Worm (Caenorhabditis elegans) whole organism, L1 larva: ENCODE results near the gene C32A9.1.
A peak's percentile ranks its signal among the peaks of the same experiment; 100 is the strongest.

ENCODE experiments used
- C04F5.9 ChIP-seq: sonication (generic microtip); optimal IDR thresholded peaks from 2 replicates; lab custom pipeline; 2016; ENCODE audit warnings: missing genetic modification characterization, missing compliant biosample characterization
- C16A3.4 ChIP-seq: fragments of 150-350 bp; optimal IDR thresholded peaks from 2 replicates; lab custom pipeline; 2014; ENCODE audit warnings: missing biosample characterization, missing genetic modification characterization
- aha-1 ChIP-seq: fragments of 150-350 bp; optimal IDR thresholded peaks from 2 replicates; lab custom pipeline; 2014; ENCODE audit warnings: missing biosample characterization, missing genetic modification characterization
- aly-2 ChIP-seq: fragments of 150-350 bp; optimal IDR thresholded peaks from 2 replicates; lab custom pipeline; 2014; ENCODE audit warnings: missing biosample characterization, missing genetic modification characterization
- ama-1 ChIP-seq: fragments of 150-350 bp; optimal IDR thresholded peaks from 2 replicates; lab custom pipeline; 2014
- blmp-1 ChIP-seq: fragments of 150-350 bp; optimal IDR thresholded peaks from 2 replicates; lab custom pipeline; 2014; ENCODE audit warnings: missing biosample characterization, missing genetic modification characterization
- ceh-63 ChIP-seq: fragments of 200-800 bp; sonication (Bioruptor generic); optimal IDR thresholded peaks from 2 replicates; lab custom pipeline; 2018; ENCODE audit warnings: mild to moderate bottlenecking, missing genetic modification characterization, missing compliant biosample characterization
- ceh-90 ChIP-seq: sonication (generic microtip); optimal IDR thresholded peaks from 2 replicates; lab custom pipeline; 2016; ENCODE audit warnings: missing genetic modification characterization, missing compliant biosample characterization
- dpl-1 ChIP-seq, 3 experiments: fragments of 150-350 bp in 2 of 3; sonication (generic microtip) in 1 of 3; optimal IDR thresholded peaks; 2 replicates each; lab custom pipeline; 2014 to 2017; ENCODE audit warnings: missing biosample characterization in 3 of 3, missing genetic modification characterization in 3 of 3, missing genetic modification reagents in 3 of 3
- dsc-1 ChIP-seq: sonication (generic microtip); optimal IDR thresholded peaks from 2 replicates; lab custom pipeline; 2016; ENCODE audit warnings: mild to moderate bottlenecking, missing genetic modification characterization, missing compliant biosample characterization
- efl-1 ChIP-seq, 4 experiments: fragments of 150-350 bp; optimal IDR thresholded peaks in 3 of 4; peaks in 1 of 4; 1 replicate in 1 of 4; 2 replicates in 3 of 4; lab custom pipeline; 2014; ENCODE audit warnings: missing biosample characterization in 2 of 4, missing genetic modification characterization in 2 of 4, missing genetic modification reagents in 2 of 4
- efl-3 ChIP-seq: fragments of 200-800 bp; sonication (Bioruptor generic); optimal IDR thresholded peaks from 2 replicates; lab custom pipeline; 2018; ENCODE audit warnings: mild to moderate bottlenecking, missing genetic modification characterization, missing compliant biosample characterization
- elt-3 ChIP-seq, 6 experiments: fragments of 150-350 bp in 1 of 6; sonication (generic microtip); optimal IDR thresholded peaks; 2 replicates each; lab custom pipeline; 2017 to 2018; ENCODE audit warnings: missing biosample characterization in 6 of 6, missing genetic modification characterization in 6 of 6, inconsistent platforms in 1 of 6
- ets-5 ChIP-seq: fragments of 200-800 bp; sonication (Bioruptor generic); IDR thresholded peaks from 2 replicates; pipeline ENCODE4 v1.3.6; 2022; ENCODE audit warnings: missing genetic modification characterization, missing compliant biosample characterization
- fkh-8 ChIP-seq: sonication (generic microtip); optimal IDR thresholded peaks from 2 replicates; lab custom pipeline; 2016; ENCODE audit warnings: mild to moderate bottlenecking, missing genetic modification characterization, missing compliant biosample characterization
- hlh-17 ChIP-seq: fragments of 200-800 bp; sonication (Bioruptor generic); optimal IDR thresholded peaks from 2 replicates; lab custom pipeline; 2018; ENCODE audit warnings: missing genetic modification characterization, mild to moderate bottlenecking, missing compliant biosample characterization, moderate library complexity, borderline replicate concordance
- irx-1 ChIP-seq: sonication (generic microtip); optimal IDR thresholded peaks from 2 replicates; lab custom pipeline; 2016; ENCODE audit warnings: missing genetic modification characterization, missing compliant biosample characterization
- isw-1 ChIP-seq: fragments of 200-800 bp; sonication (Bioruptor generic); IDR thresholded peaks from 2 replicates; pipeline ENCODE4 v1.3.6; 2022; ENCODE audit warnings: missing genetic modification characterization, missing compliant biosample characterization
- jun-1 ChIP-seq: fragments of 150-350 bp; optimal IDR thresholded peaks from 2 replicates; lab custom pipeline; 2014; ENCODE audit warnings: missing biosample characterization, missing genetic modification reagents, missing genetic modification characterization
- lin-14 ChIP-seq: fragments of 200-800 bp; sonication (Bioruptor generic); optimal IDR thresholded peaks from 2 replicates; lab custom pipeline; 2018; ENCODE audit warnings: mild to moderate bottlenecking, missing genetic modification characterization, moderate library complexity, missing compliant biosample characterization
- lin-15B ChIP-seq: fragments of 150-350 bp; sonication (generic microtip); optimal IDR thresholded peaks from 3 replicates; lab custom pipeline; 2014; ENCODE audit warnings: missing biosample characterization, missing genetic modification characterization
- lin-35 ChIP-seq, 2 experiments: fragments of 150-350 bp; optimal IDR thresholded peaks; 2 replicates each; lab custom pipeline; 2014; ENCODE audit warnings: missing biosample characterization in 2 of 2, missing genetic modification characterization in 2 of 2, missing genetic modification reagents in 2 of 2
- lir-3 ChIP-seq: sonication (generic microtip); optimal IDR thresholded peaks from 2 replicates; lab custom pipeline; 2016; ENCODE audit warnings: mild to moderate bottlenecking, missing genetic modification characterization, moderate library complexity, missing compliant biosample characterization; ENCODE audit not compliant: poor library complexity
- lsy-2 ChIP-seq, 2 experiments: fragments of 150-350 bp; optimal IDR thresholded peaks; 2 replicates each; lab custom pipeline; 2014; ENCODE audit warnings: missing biosample characterization in 2 of 2, missing genetic modification characterization in 2 of 2
- mdl-1 ChIP-seq, 2 experiments: fragments of 150-350 bp; optimal IDR thresholded peaks; 2 replicates each; lab custom pipeline; 2014 to 2017; ENCODE audit warnings: missing biosample characterization in 2 of 2, missing genetic modification characterization in 2 of 2, inconsistent platforms in 1 of 2
- mep-1 ChIP-seq: fragments of 150-350 bp; optimal IDR thresholded peaks from 2 replicates; lab custom pipeline; 2014; ENCODE audit warnings: missing biosample characterization, missing genetic modification characterization
- nhr-20 ChIP-seq: sonication (generic microtip); optimal IDR thresholded peaks from 2 replicates; lab custom pipeline; 2016; ENCODE audit warnings: mild to moderate bottlenecking, missing genetic modification characterization, missing compliant biosample characterization
- nhr-237 ChIP-seq: fragments of 150-350 bp; optimal IDR thresholded peaks from 2 replicates; lab custom pipeline; 2014; ENCODE audit warnings: missing biosample characterization, missing genetic modification characterization
- nhr-28 ChIP-seq: fragments of 150-350 bp; optimal IDR thresholded peaks from 2 replicates; lab custom pipeline; 2014; ENCODE audit warnings: missing biosample characterization, missing genetic modification characterization
- nhr-47 ChIP-seq: sonication (generic microtip); optimal IDR thresholded peaks from 2 replicates; lab custom pipeline; 2016; ENCODE audit warnings: mild to moderate bottlenecking, missing genetic modification characterization, moderate library complexity, missing compliant biosample characterization
- nhr-71 ChIP-seq: sonication (generic microtip); optimal IDR thresholded peaks from 2 replicates; lab custom pipeline; 2016; ENCODE audit warnings: mild to moderate bottlenecking, missing genetic modification characterization, moderate library complexity, missing compliant biosample characterization
- nhr-76 ChIP-seq: sonication (generic microtip); optimal IDR thresholded peaks from 2 replicates; lab custom pipeline; 2017; ENCODE audit warnings: missing biosample characterization, missing genetic modification characterization
- nhr-85 ChIP-seq: sonication (generic microtip); peaks from one replicate; lab custom pipeline; 2016; ENCODE audit warnings: missing genetic modification characterization, inconsistent platforms, missing compliant biosample characterization
- nhr-90 ChIP-seq: sonication (generic microtip); optimal IDR thresholded peaks from 2 replicates; lab custom pipeline; 2016; ENCODE audit warnings: mild to moderate bottlenecking, missing genetic modification characterization, missing compliant biosample characterization; ENCODE audit not compliant: poor library complexity
- pax-3 ChIP-seq: fragments of 200-800 bp; sonication (Bioruptor generic); optimal IDR thresholded peaks from 2 replicates; lab custom pipeline; 2018; ENCODE audit warnings: mild to moderate bottlenecking, missing genetic modification characterization, moderate library complexity, missing compliant biosample characterization
- pqm-1 ChIP-seq: sonication (generic microtip); optimal IDR thresholded peaks from 3 replicates; lab custom pipeline; 2017; ENCODE audit warnings: missing biosample characterization, missing genetic modification characterization
- rnt-1 ChIP-seq: sonication (generic microtip); optimal IDR thresholded peaks from 2 replicates; lab custom pipeline; 2016; ENCODE audit warnings: mild to moderate bottlenecking, missing genetic modification characterization, moderate library complexity, missing compliant biosample characterization
- swsn-7 ChIP-seq: sonication (generic microtip); optimal IDR thresholded peaks from 2 replicates; lab custom pipeline; 2016; ENCODE audit warnings: missing genetic modification characterization, missing compliant biosample characterization
- tbx-2 ChIP-seq: sonication (generic microtip); optimal IDR thresholded peaks from 2 replicates; lab custom pipeline; 2016; ENCODE audit warnings: missing genetic modification characterization, missing compliant biosample characterization
- unc-62 ChIP-seq: fragments of 150-350 bp; optimal IDR thresholded peaks from 2 replicates; lab custom pipeline; 2014; ENCODE audit warnings: missing biosample characterization, missing genetic modification reagents, missing genetic modification characterization
- unc-98 ChIP-seq: fragments of 200-800 bp; sonication (Bioruptor generic); IDR thresholded peaks from 2 replicates; pipeline ENCODE4 v1.3.6; 2022; ENCODE audit warnings: missing genetic modification characterization, missing compliant biosample characterization
- vab-15 ChIP-seq: sonication (generic microtip); optimal IDR thresholded peaks from 2 replicates; lab custom pipeline; 2017; ENCODE audit warnings: missing genotype, mild to moderate bottlenecking, missing genetic modification characterization, missing compliant biosample characterization
- xbp-1 ChIP-seq: sonication (generic microtip); optimal IDR thresholded peaks from 2 replicates; lab custom pipeline; 2016; ENCODE audit warnings: missing genetic modification characterization, missing compliant biosample characterization
- ztf-11 ChIP-seq, 2 experiments: sonication (generic microtip); optimal IDR thresholded peaks; 2 replicates each; lab custom pipeline; 2016 to 2017; ENCODE audit warnings: missing genetic modification characterization in 2 of 2, missing biosample characterization in 1 of 2, missing compliant biosample characterization in 1 of 2

C32A9.1 gene

DNA sequence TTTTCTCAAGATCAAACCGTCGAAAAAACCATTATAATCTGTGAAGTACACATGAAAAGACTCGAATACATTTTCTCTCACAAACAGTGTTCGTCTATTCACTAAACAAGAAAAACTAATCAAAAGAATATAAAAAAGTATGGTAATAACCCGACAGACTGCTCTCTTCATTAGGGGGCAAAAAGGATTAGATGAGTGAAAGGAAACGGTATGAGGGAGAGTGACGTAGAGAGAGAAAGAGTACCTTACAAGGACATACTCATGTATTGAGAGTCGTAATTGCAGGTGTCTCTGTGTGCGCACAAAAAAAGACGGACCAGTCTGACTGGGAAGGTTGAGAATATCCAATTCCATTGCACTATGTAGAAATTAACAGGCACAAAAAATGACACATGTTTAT, 10.2 kb downstream of the C32A9.1 start:
- TF ChIP-seq xbp-1 (no peak), ceh-63 (GFP tag; lab: Kevin White, UChicago) (no peak), ama-1 (lab: Kevin White, UChicago) (no peak), unc-98 (no peak), efl-3 (GFP tag; lab: Kevin White, UChicago) (no peak), nhr-28 (tag; lab: Kevin White, UChicago) (no peak), blmp-1 (tag; lab: Kevin White, UChicago) (peak; percentile 54)

DNA sequence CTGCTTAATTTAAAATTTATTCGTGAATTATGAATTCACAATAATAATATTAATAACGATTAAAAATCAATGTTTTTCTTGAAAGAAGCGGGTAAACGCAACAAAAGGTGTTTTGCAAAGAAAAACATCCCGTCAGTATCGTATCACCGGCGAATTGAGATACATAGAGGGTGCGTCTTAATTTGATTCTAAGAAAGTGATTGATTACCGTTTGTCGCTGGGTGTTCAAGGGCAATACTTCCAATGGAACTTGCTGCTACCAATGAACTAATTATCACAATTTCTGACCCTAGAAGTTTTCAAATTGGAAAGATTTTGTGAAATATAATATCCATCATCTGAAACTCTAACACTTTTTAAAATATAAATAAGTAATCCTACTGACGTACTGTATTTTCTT, 14.3 kb downstream of the C32A9.1 start:
- TF ChIP-seq jun-1 (tag; lab: Kevin White, UChicago) (no peak), lin-14 (GFP tag; lab: Kevin White, UChicago) (peak; percentile 62), elt-3 (tag; optimal IDR thresholded peaks at IDR 0.05; lab: Kevin White, UChicago) (peak in 2 of 6 experiments; percentile 1 to 80), fkh-8 (tag; lab: Kevin White, UChicago) (no peak), nhr-85 (tag; lab: Kevin White, UChicago) (peak; percentile 88), blmp-1 (tag; lab: Kevin White, UChicago) (peak; percentile 91), ets-5 (GFP tag; lab: Robert Waterston, UW) (no peak), ztf-11 (tag; optimal IDR thresholded peaks at IDR 0.05; lab: Kevin White, UChicago) (no peak), nhr-20 (tag; lab: Kevin White, UChicago) (peak; percentile 5), mdl-1 (tag; optimal IDR thresholded peaks at IDR 0.05; lab: Kevin White, UChicago) (no peak), dsc-1 (tag; lab: Kevin White, UChicago) (no peak)

ce11 chrX:10240939-10241338, 19.0 kb downstream of the C32A9.1 start, which contains the start of gene str-74:
Gene str-74, minus strand, starts transcription at chrX:10241039.
- no peak for TF ChIP-seq ets-5 (GFP tag; lab: Robert Waterston, UW)
- no peak for TF ChIP-seq jun-1 (tag; lab: Kevin White, UChicago)
- TF ChIP-seq lir-3 (tag; lab: Kevin White, UChicago) = no peak
- TF ChIP-seq aha-1 (tag; lab: Kevin White, UChicago) = no peak
- TF ChIP-seq nhr-20 (tag; lab: Kevin White, UChicago) = no peak
- no peak for TF ChIP-seq vab-15
- no peak for TF ChIP-seq aly-2 (tag; lab: Kevin White, UChicago)
- no peak for TF ChIP-seq nhr-47 (tag; lab: Kevin White, UChicago)
- TF ChIP-seq pax-3 (tag; lab: Kevin White, UChicago) = no peak
- TF ChIP-seq nhr-237 (tag; lab: Kevin White, UChicago) = no peak
- no peak for TF ChIP-seq rnt-1

- TF ChIP-seq elt-3 (tag; optimal IDR thresholded peaks at IDR 0.05; lab: Kevin White, UChicago) (peak in 1 of 6 experiments; percentile 52), ceh-90 (tag; lab: Kevin White, UChicago) (no peak), mep-1 (tag; lab: Kevin White, UChicago) (peak; percentile 15), nhr-28 (tag; lab: Kevin White, UChicago) (no peak), C04F5.9 (tag; lab: Kevin White, UChicago) (no peak), nhr-71 (tag; lab: Kevin White, UChicago) (peak; percentile 72), rnt-1 (peak; percentile 45), nhr-90 (peak; percentile 13), nhr-47 (tag; lab: Kevin White, UChicago) (peak; percentile 17), hlh-17 (GFP tag; lab: Kevin White, UChicago) (no peak), lsy-2 (tag; optimal IDR thresholded peaks at IDR 0.05; lab: Kevin White, UChicago) (peak; percentile 5 to 64), swsn-7 (tag; lab: Kevin White, UChicago) (peak; percentile 22), blmp-1 (tag; lab: Kevin White, UChicago) (peak; percentile 82), isw-1 (GFP tag; lab: Robert Waterston, UW) (no peak), lin-14 (GFP tag; lab: Kevin White, UChicago) (peak; percentile 89), tbx-2 (tag; lab: Kevin White, UChicago) (no peak), nhr-85 (tag; lab: Kevin White, UChicago) (peak; percentile 87), nhr-20 (tag; lab: Kevin White, UChicago) (peak; percentile 62), mdl-1 (tag; optimal IDR thresholded peaks at IDR 0.05; lab: Kevin White, UChicago) (peak in 1 of 2 experiments; percentile 3), pqm-1 (no peak), irx-1 (tag; lab: Kevin White, UChicago) (peak; percentile 14), dpl-1 (GFP tag; optimal IDR thresholded peaks at IDR 0.05; lab: Kevin White, UChicago) (no peak), nhr-76 (tag; lab: Kevin White, UChicago) (no peak), lin-35 (GFP tag; optimal IDR thresholded peaks at IDR 0.05; lab: Kevin White, UChicago) (peak in 1 of 2 experiments; percentile 34), C16A3.4 (tag; lab: Kevin White, UChicago) (peak; percentile 27), efl-1 (optimal IDR thresholded peaks at IDR 0.05; lab: Kevin White, UChicago) (peak; percentile 4 to 8), efl-1 (GFP tag; optimal IDR thresholded peaks at IDR 0.05 in 1 of 2; lab: Kevin White, UChicago) (peak in 1 of 2 experiments; percentile 87), lin-15B (tag; lab: Kevin White, UChicago) (no peak), unc-62 (GFP tag; lab: Kevin White, UChicago) (no peak)
These were observed 21.7 kb downstream of the C32A9.1 start for ce11 chrX:10238146-10238749.
